Worm (Caenorhabditis elegans) whole organism, L2 larva: ENCODE results near the gene csr-1.

Experiments used
- C34F6.9 ChIP-seq: fragments of 150-350 bp; optimal IDR thresholded peaks from 2 replicates; lab custom pipeline; 2014; ENCODE audit warnings: missing biosample characterization, missing genetic modification characterization
- F13H6.1 ChIP-seq: sonication (generic microtip); optimal IDR thresholded peaks from 2 replicates; lab custom pipeline; 2016; ENCODE audit warnings: missing genetic modification characterization, missing compliant biosample characterization
- R02D3.7 ChIP-seq: fragments of 150-350 bp; optimal IDR thresholded peaks from 2 replicates; lab custom pipeline; 2014; ENCODE audit warnings: missing biosample characterization, missing genetic modification characterization
- ZK546.5 ChIP-seq: sonication (generic microtip); optimal IDR thresholded peaks from 2 replicates; lab custom pipeline; 2017; ENCODE audit warnings: missing biosample characterization, missing genetic modification characterization
- alr-1 ChIP-seq: fragments of 150-350 bp; optimal IDR thresholded peaks from 2 replicates; lab custom pipeline; 2014; ENCODE audit warnings: missing biosample characterization, missing genetic modification characterization
- aly-2 ChIP-seq: fragments of 150-350 bp; optimal IDR thresholded peaks from 2 replicates; lab custom pipeline; 2014; ENCODE audit warnings: missing biosample characterization, missing genetic modification characterization
- ama-1 ChIP-seq: fragments of 150-350 bp; optimal IDR thresholded peaks from 2 replicates; lab custom pipeline; 2018; ENCODE audit warnings: inconsistent platforms
- blmp-1 ChIP-seq: sonication (generic microtip); optimal IDR thresholded peaks from 2 replicates; lab custom pipeline; 2017; ENCODE audit warnings: missing genetic modification characterization, mild to moderate bottlenecking, missing compliant biosample characterization, antibody characterized with exemption, moderate library complexity; ENCODE audit not compliant: insufficient read depth
- ceh-16 ChIP-seq: fragments of 150-350 bp; optimal IDR thresholded peaks from 2 replicates; lab custom pipeline; 2014; ENCODE audit warnings: missing biosample characterization, missing genetic modification characterization
- ceh-82 ChIP-seq: fragments of 150-350 bp; optimal IDR thresholded peaks from 2 replicates; lab custom pipeline; 2014; ENCODE audit warnings: missing biosample characterization, missing genetic modification characterization
- crh-2 ChIP-seq: sonication (generic microtip); optimal IDR thresholded peaks from 2 replicates; lab custom pipeline; 2017; ENCODE audit warnings: missing biosample characterization, missing genetic modification characterization
- egl-27 ChIP-seq: sonication (generic microtip); optimal IDR thresholded peaks from 3 replicates; lab custom pipeline; 2017; ENCODE audit warnings: missing biosample characterization, missing genetic modification reagents, missing genetic modification characterization
- elt-1 ChIP-seq: fragments of 150-350 bp; optimal IDR thresholded peaks from 2 replicates; lab custom pipeline; 2014; ENCODE audit warnings: missing biosample characterization, missing genetic modification characterization
- elt-3 ChIP-seq: sonication (generic microtip); optimal IDR thresholded peaks from 2 replicates; lab custom pipeline; 2017; ENCODE audit warnings: missing biosample characterization, missing genetic modification characterization
- fos-1 ChIP-seq: fragments of 150-350 bp; optimal IDR thresholded peaks from 2 replicates; lab custom pipeline; 2014; ENCODE audit warnings: missing biosample characterization, missing genetic modification characterization
- lin-13 ChIP-seq: fragments of 150-350 bp; optimal IDR thresholded peaks from 2 replicates; lab custom pipeline; 2014; ENCODE audit warnings: missing biosample characterization, missing genetic modification reagents, missing genetic modification characterization
- lin-39 ChIP-seq: fragments of 150-350 bp; optimal IDR thresholded peaks from 2 replicates; lab custom pipeline; 2014; ENCODE audit warnings: missing biosample characterization, missing genetic modification reagents, missing genetic modification characterization
- lsy-2 ChIP-seq, 2 experiments: fragments of 150-350 bp in 1 of 2; sonication (generic microtip) in 1 of 2; optimal IDR thresholded peaks; 2 replicates each; lab custom pipeline; 2014 to 2017; ENCODE audit warnings: missing biosample characterization in 2 of 2, missing genetic modification characterization in 2 of 2
- mbf-1 ChIP-seq: sonication (generic microtip); optimal IDR thresholded peaks from 2 replicates; lab custom pipeline; 2017; ENCODE audit warnings: missing biosample characterization, missing genetic modification characterization
- mdl-1 ChIP-seq, 2 experiments: fragments of 150-350 bp in 1 of 2; sonication (generic microtip) in 1 of 2; optimal IDR thresholded peaks; 2 replicates each; lab custom pipeline; 2017; ENCODE audit warnings: missing biosample characterization in 2 of 2, missing genetic modification characterization in 2 of 2
- nhr-10 ChIP-seq: sonication (generic microtip); optimal IDR thresholded peaks from 2 replicates; lab custom pipeline; 2017; ENCODE audit warnings: missing biosample characterization, missing genetic modification characterization
- nhr-12 ChIP-seq: fragments of 150-350 bp; optimal IDR thresholded peaks from 2 replicates; lab custom pipeline; 2014; ENCODE audit warnings: missing biosample characterization, missing genetic modification characterization
- nhr-23 ChIP-seq: fragments of 150-350 bp; optimal IDR thresholded peaks from 2 replicates; lab custom pipeline; 2014; ENCODE audit warnings: missing biosample characterization, missing genetic modification reagents, missing genetic modification characterization
- nhr-237 ChIP-seq: fragments of 150-350 bp; optimal IDR thresholded peaks from 2 replicates; lab custom pipeline; 2014; ENCODE audit warnings: missing biosample characterization, missing genetic modification characterization
- nhr-25 ChIP-seq: fragments of 150-350 bp; sonication (generic microtip); optimal IDR thresholded peaks from 3 replicates; lab custom pipeline; 2014; ENCODE audit warnings: missing biosample characterization, missing genetic modification characterization
- nhr-77 ChIP-seq: fragments of 150-350 bp; optimal IDR thresholded peaks from 2 replicates; lab custom pipeline; 2014; ENCODE audit warnings: missing biosample characterization, missing genetic modification characterization
- sem-4 ChIP-seq: fragments of 150-350 bp; optimal IDR thresholded peaks from 2 replicates; lab custom pipeline; 2014; ENCODE audit warnings: missing biosample characterization, missing genetic modification reagents, missing genetic modification characterization
- skn-1 ChIP-seq: sonication (generic microtip); optimal IDR thresholded peaks from 2 replicates; lab custom pipeline; 2017; ENCODE audit warnings: missing biosample characterization, missing genetic modification characterization
- sma-3 ChIP-seq: sonication (generic microtip); optimal IDR thresholded peaks from 2 replicates; lab custom pipeline; 2016; ENCODE audit warnings: missing genetic modification reagents, missing genetic modification characterization, missing compliant biosample characterization
- sma-9 ChIP-seq, 2 experiments: fragments of 150-350 bp in 1 of 2; sonication (generic microtip) in 1 of 2; optimal IDR thresholded peaks; 2 replicates each; lab custom pipeline; 2014 to 2016; ENCODE audit warnings: missing genetic modification characterization in 2 of 2, mild to moderate bottlenecking in 1 of 2, missing biosample characterization in 1 of 2, missing compliant biosample characterization in 1 of 2, missing genetic modification reagents in 1 of 2, moderate library complexity in 1 of 2
- ztf-1 ChIP-seq: fragments of 200-800 bp; sonication (Bioruptor generic); conservative IDR thresholded peaks from 2 replicates; pipeline ENCODE4 v1.3.6; 2022; ENCODE audit warnings: missing genetic modification characterization, missing compliant biosample characterization
- ztf-11 ChIP-seq: sonication (generic microtip); optimal IDR thresholded peaks from 2 replicates; lab custom pipeline; 2017; ENCODE audit warnings: missing biosample characterization, missing genetic modification characterization

The csr-1 gene

DNA sequence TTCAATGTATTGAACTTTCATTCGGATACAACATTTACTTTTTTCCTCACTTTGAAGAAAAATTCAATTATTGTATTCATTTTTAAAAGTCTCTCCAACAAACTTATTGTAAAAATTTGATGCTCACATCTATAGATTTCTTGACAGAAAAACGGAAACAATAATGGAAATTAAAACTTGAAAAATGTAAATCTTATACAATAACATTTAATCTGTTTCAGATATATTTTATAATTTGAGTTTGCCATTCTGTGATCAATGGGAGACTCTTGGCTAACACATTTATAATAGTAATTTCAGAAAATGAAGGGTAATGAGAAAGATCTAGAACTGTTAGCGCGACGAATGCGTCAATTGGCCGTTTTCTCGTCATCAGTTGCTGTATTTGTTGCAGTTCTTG lies 31.3 kb downstream of the csr-1 start, which contains the start of gene col-115:
Gene col-115 (plus strand): TSS at position 301 of the 400 bp plus-strand sequence.
- no peak for TF ChIP-seq elt-1 (tag; lab: Kevin White, UChicago)

DNA sequence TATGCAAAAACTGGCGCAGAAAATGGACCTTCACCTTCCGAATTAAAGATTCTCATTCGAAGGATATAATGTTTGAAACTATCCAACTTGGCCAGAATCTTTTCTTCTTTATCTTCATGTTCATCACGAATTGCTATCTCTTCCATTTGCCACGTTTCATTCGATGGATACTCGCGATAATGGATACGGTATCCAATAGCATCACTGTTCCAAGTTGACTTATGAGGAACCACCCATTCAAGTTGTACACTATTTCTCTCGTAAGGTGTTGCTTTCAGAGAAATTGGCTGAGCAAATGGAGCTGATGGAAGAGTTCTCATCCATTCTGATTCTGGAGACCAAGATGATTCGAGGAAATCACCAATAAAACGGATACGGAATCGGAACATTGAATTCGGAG lies 37.6 kb downstream of the csr-1 start:
- TF ChIP-seq egl-27 (no peak), sem-4 (no peak), nhr-25 (tag; lab: Kevin White, UChicago) (no peak), ceh-82 (tag; lab: Kevin White, UChicago) (no peak), mdl-1 (tag; optimal IDR thresholded peaks at IDR 0.05; lab: Kevin White, UChicago) (no peak), nhr-237 (tag; lab: Kevin White, UChicago) (no peak), lin-39 (tag; lab: Kevin White, UChicago) (no peak)
- TF ChIP-seq, all 48 proteins: peak for 0

DNA sequence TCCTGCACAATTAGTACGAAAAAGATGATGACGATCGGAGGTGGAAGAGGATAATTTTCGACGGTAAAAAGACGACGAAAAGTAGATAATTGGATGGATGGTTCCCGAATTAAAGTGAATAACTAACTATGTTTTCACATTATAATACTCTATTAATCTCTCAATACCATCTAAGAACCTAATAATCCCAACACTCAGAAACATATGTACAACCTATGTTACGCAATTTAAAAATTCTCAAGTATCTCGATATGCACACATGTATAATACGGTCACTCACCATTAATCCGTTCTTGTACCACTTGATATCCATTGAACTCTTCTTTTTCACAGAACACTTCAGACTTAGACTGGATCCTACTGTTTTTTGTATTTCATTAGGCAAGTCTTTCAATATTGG lies 43.7 kb downstream of the csr-1 start:
- TF ChIP-seq nhr-25 (tag; lab: Kevin White, UChicago) (peak; percentile 31), ceh-82 (tag; lab: Kevin White, UChicago) (no peak)

DNA sequence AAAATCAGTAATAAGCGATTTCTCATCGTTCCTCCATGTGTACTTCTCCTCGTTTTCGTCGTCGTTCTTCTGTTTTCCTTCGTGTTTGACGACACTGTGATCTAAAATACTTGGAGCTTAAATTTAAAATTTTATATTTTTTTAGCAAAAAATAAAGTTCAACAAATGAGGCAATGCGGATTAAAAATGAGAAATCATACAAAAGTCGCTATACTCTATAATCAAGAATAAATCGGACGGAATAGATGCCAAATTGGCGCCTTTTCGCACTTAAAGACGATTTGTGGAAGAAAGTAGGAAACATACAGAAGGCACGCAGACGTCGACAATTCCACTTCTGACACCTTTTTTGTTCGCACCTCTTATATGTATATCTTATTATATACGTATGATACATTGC lies 47.0 kb downstream of the csr-1 start, which contains the start of gene rig-4:
Gene rig-4 (minus strand): TSS at position 101 of the 400 bp plus-strand sequence.
- TF ChIP-seq ceh-16 (tag; lab: Kevin White, UChicago) (no peak), lin-13 (GFP tag; lab: Kevin White, UChicago) (no peak), crh-2 (no peak), mbf-1 (tag; lab: Kevin White, UChicago) (no peak), skn-1 (tag; lab: Kevin White, UChicago) (no peak), ZK546.5 (tag; lab: Kevin White, UChicago) (no peak)

DNA sequence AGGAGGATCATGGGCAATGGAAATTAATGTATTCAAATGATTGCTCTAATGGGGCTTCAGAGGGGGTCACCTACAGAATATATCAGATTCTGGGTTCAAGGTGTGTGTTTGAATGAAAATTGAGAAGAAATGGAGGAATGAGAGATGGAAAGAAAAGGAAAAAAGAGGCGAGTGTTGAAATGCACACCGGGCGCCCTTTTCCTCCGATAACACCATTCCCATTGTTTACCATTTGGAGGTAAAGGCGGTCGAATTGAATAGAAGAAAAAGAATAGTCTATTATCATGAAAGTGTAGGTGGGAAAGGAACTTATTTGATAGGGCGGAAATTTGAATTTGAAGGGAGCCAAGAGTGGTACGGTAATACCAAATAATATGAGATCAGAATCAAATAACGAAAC lies 48.3 kb downstream of the csr-1 start:
- TF ChIP-seq ztf-1 (GFP tag; lab: Robert Waterston, UW) (no peak), fos-1 (tag; lab: Kevin White, UChicago) (peak; percentile 23)

DNA sequence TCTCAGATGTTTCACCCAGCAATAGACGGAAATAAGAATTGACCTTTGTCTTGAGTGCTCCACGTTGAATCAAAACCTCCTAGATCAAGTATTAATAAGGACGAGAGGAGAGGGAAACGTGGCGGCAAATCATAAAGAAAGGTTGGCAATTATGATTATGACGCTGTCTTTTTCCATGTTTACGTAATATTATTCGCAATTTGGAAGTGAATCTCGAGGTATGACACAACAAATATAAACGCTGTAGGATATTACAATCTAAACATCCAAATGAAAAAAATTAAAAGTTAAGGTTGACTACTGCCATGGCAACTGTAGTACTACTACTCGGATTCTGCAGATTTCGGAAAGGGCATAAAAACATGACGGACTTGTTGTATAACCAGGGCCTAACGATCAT lies 49.1 kb downstream of the csr-1 start:
- TF ChIP-seq skn-1 (tag; lab: Kevin White, UChicago) (no peak), egl-27 (no peak), lsy-2 (tag; optimal IDR thresholded peaks at IDR 0.05; lab: Kevin White, UChicago) (no peak), R02D3.7 (no peak), crh-2 (no peak), nhr-77 (no peak), aly-2 (tag; lab: Kevin White, UChicago) (no peak), mbf-1 (tag; lab: Kevin White, UChicago) (no peak), C34F6.9 (no peak), alr-1 (tag; lab: Kevin White, UChicago) (no peak), nhr-25 (tag; lab: Kevin White, UChicago) (no peak), nhr-10 (tag; lab: Kevin White, UChicago) (no peak)

DNA sequence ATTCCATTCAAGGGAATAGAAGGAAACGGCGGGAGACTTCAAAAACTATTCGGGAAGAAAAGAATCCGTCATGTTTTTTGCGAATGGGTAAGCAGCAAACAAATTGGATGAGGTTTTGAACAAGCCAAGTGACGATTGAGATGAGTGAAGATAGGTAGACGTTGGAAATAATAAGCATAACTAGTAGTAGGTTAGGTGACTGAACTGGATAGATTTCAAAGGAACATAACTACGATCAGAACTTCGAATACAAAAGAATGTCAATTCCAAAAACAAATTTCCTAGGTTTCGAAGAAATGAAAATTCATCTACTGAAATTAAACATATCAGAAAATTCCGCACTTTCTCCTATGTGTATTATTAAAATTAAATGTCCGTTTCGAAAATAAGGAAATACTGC lies 50.5 kb downstream of the csr-1 start:
- TF ChIP-seq nhr-237 (tag; lab: Kevin White, UChicago), result no peak
- TF ChIP-seq mbf-1 (tag; lab: Kevin White, UChicago), result no peak
- TF ChIP-seq ama-1, result no peak
- no peak for TF ChIP-seq alr-1 (tag; lab: Kevin White, UChicago)
- no peak for TF ChIP-seq F13H6.1 (tag; lab: Kevin White, UChicago)
- TF ChIP-seq nhr-77, result no peak
- no peak for TF ChIP-seq nhr-25 (tag; lab: Kevin White, UChicago)
- no peak for TF ChIP-seq elt-3
- no peak for TF ChIP-seq sma-3 (GFP tag; lab: Kevin White, UChicago)

DNA sequence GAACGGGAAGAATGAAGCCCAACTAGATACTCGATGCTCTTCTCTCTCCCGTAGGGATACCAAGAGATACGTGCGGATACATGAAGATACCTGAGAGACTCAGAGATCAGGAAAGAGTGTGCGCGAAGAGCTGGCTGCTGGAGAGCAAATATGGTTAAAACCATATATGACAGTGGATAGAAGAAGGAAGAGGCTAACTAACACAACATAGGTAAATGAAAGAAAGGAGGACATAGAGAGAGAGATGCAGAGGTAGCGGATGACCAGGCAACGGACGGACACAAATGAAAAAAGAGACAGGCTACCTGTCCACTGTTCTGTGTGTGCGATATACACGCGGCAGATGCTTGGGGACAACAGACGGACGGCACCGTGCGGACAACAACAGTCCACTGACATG lies 51.1 kb downstream of the csr-1 start:
- TF ChIP-seq ztf-11 (tag; lab: Kevin White, UChicago) (no peak), lin-39 (tag; lab: Kevin White, UChicago) (no peak), C34F6.9 (no peak), nhr-10 (tag; lab: Kevin White, UChicago) (no peak), mdl-1 (tag; optimal IDR thresholded peaks at IDR 0.05; lab: Kevin White, UChicago) (no peak), blmp-1 (tag; lab: Kevin White, UChicago) (no peak), sma-9 (GFP tag; optimal IDR thresholded peaks at IDR 0.05; lab: Kevin White, UChicago) (no peak), sma-9 (tag; optimal IDR thresholded peaks at IDR 0.05; lab: Kevin White, UChicago) (no peak), elt-1 (tag; lab: Kevin White, UChicago) (no peak), nhr-23 (tag; lab: Kevin White, UChicago) (no peak), nhr-12 (tag; lab: Kevin White, UChicago) (no peak)
